Worm (Caenorhabditis elegans) whole organism, early embryonic: ENCODE results near the gene lin-66.

Experiments used
- B0310.2 ChIP-seq: sonication (generic microtip); optimal IDR thresholded peaks from 2 replicates; lab custom pipeline; 2016; ENCODE audit warnings: mild to moderate bottlenecking, missing genetic modification characterization, missing compliant biosample characterization
- F13C5.2 ChIP-seq: sonication (generic microtip); optimal IDR thresholded peaks from 2 replicates; lab custom pipeline; 2017; ENCODE audit warnings: mild to moderate bottlenecking, missing genetic modification characterization, inconsistent platforms, missing compliant biosample characterization
- ama-1 ChIP-seq: fragments of 150-350 bp; optimal IDR thresholded peaks from 2 replicates; lab custom pipeline; 2014
- ceh-36 ChIP-seq: sonication (generic microtip); optimal IDR thresholded peaks from 2 replicates; lab custom pipeline; 2016; ENCODE audit warnings: missing genetic modification characterization, inconsistent platforms, missing compliant biosample characterization
- ets-7 ChIP-seq: sonication (generic microtip); optimal IDR thresholded peaks from 2 replicates; lab custom pipeline; 2016; ENCODE audit warnings: missing genotype, missing genetic modification characterization, missing compliant biosample characterization
- flt-1 ChIP-seq: fragments of 200-800 bp; sonication (Bioruptor generic); IDR thresholded peaks from 2 replicates; pipeline ENCODE4 v1.3.6; 2022; ENCODE audit warnings: missing genetic modification characterization, missing compliant biosample characterization
- hnd-1 ChIP-seq: sonication (generic microtip); optimal IDR thresholded peaks from 2 replicates; lab custom pipeline; 2016; ENCODE audit warnings: missing genetic modification characterization, missing compliant biosample characterization
- pes-1 ChIP-seq: fragments of 200-800 bp; sonication (Bioruptor generic); IDR thresholded peaks from 2 replicates; pipeline ENCODE4 v1.3.6; 2022; ENCODE audit warnings: missing genetic modification reagents, missing genetic modification characterization, missing compliant biosample characterization
- scrt-1 ChIP-seq: fragments of 200-800 bp; sonication (Bioruptor generic); IDR thresholded peaks from 2 replicates; pipeline ENCODE4 v1.3.6; 2022; ENCODE audit warnings: missing genetic modification characterization, missing compliant biosample characterization
- tbx-11 ChIP-seq: fragments of 200-800 bp; sonication (Bioruptor generic); IDR thresholded peaks from 2 replicates; pipeline ENCODE4 v1.3.6; 2022; ENCODE audit warnings: missing genetic modification characterization, missing compliant biosample characterization
- tbx-37 ChIP-seq: fragments of 200-800 bp; sonication (Bioruptor generic); conservative IDR thresholded peaks from 2 replicates; pipeline ENCODE4 v1.3.6; 2022; ENCODE audit warnings: missing genetic modification reagents, missing genetic modification characterization, missing compliant biosample characterization
- tra-4 ChIP-seq: sonication (generic microtip); optimal IDR thresholded peaks from 2 replicates; lab custom pipeline; 2017; ENCODE audit warnings: missing genetic modification characterization, missing compliant biosample characterization

- no peak for TF ChIP-seq ceh-36 (tag; lab: Kevin White, UChicago)
- TF ChIP-seq F13C5.2 (tag; lab: Kevin White, UChicago): no peak
- TF ChIP-seq ama-1 (lab: Kevin White, UChicago): no peak
- TF ChIP-seq flt-1 (GFP tag; lab: Robert Waterston, UW): no peak
- no peak for TF ChIP-seq tbx-37
- TF ChIP-seq B0310.2 (tag; lab: Kevin White, UChicago): no peak
- no peak for TF ChIP-seq ets-7 (tag; lab: Kevin White, UChicago)
- TF ChIP-seq scrt-1 (GFP tag; lab: Robert Waterston, UW): no peak
- TF ChIP-seq hnd-1 (tag; lab: Kevin White, UChicago): no peak
- no peak for TF ChIP-seq tbx-11 (GFP tag; lab: Robert Waterston, UW)
- TF ChIP-seq pes-1 (GFP tag; lab: Robert Waterston, UW): no peak
- no peak for TF ChIP-seq tra-4 (tag; lab: Kevin White, UChicago)
Observed at ce11 chrIV:13877707-13878106, 10.2 kb upstream of the lin-66 start.
